Worm (Caenorhabditis elegans) whole organism, late embryonic: Measurements from ENCODE around the gene paqr-1.
"Not testable (repeated sequence)": the region's sequence is repeated elsewhere in the genome, so short reads cannot be mapped to it uniquely, and the experiment has no call there.

Experiments
- K09A11.1 ChIP-seq: sonication (generic microtip); optimal IDR thresholded peaks from 2 replicates; lab custom pipeline; 2017; ENCODE audit warnings: antibody characterized with exemption, mild to moderate bottlenecking, missing genetic modification characterization, missing compliant biosample characterization; ENCODE audit not compliant: insufficient read depth
- T23F11.4 ChIP-seq: fragments of 200-800 bp; sonication (Bioruptor generic); optimal IDR thresholded peaks from 2 replicates; lab custom pipeline; 2018; ENCODE audit warnings: mild to moderate bottlenecking, missing genetic modification characterization, missing compliant biosample characterization
- Y22D7AL.16 ChIP-seq: sonication (generic microtip); optimal IDR thresholded peaks from 2 replicates; lab custom pipeline; 2016; ENCODE audit warnings: missing genetic modification characterization, missing compliant biosample characterization
- ama-1 ChIP-seq: fragments of 150-350 bp; optimal IDR thresholded peaks from 2 replicates; lab custom pipeline; 2014
- ceh-19 ChIP-seq: fragments of 200-800 bp; sonication (Bioruptor generic); optimal IDR thresholded peaks from 2 replicates; lab custom pipeline; 2018; ENCODE audit warnings: mild to moderate bottlenecking, missing genetic modification characterization, missing compliant biosample characterization
- ceh-24 ChIP-seq: sonication (generic microtip); optimal IDR thresholded peaks from 2 replicates; lab custom pipeline; 2016; ENCODE audit warnings: mild to moderate bottlenecking, missing genetic modification characterization, missing compliant biosample characterization
- ceh-31 ChIP-seq: sonication (generic microtip); optimal IDR thresholded peaks from 2 replicates; lab custom pipeline; 2016; ENCODE audit warnings: missing genetic modification characterization, missing compliant biosample characterization
- ceh-48 ChIP-seq: sonication (generic microtip); optimal IDR thresholded peaks from 2 replicates; lab custom pipeline; 2016; ENCODE audit warnings: missing genetic modification characterization, inconsistent platforms, missing compliant biosample characterization
- ceh-6 ChIP-seq: fragments of 200-800 bp; sonication (Bioruptor generic); optimal IDR thresholded peaks from 2 replicates; lab custom pipeline; 2018; ENCODE audit warnings: mild to moderate bottlenecking, missing genetic modification characterization, missing compliant biosample characterization
- ceh-9 ChIP-seq: sonication (generic microtip); optimal IDR thresholded peaks from 2 replicates; lab custom pipeline; 2016; ENCODE audit warnings: mild to moderate bottlenecking, missing genetic modification characterization, inconsistent platforms, missing compliant biosample characterization
- dmd-4 ChIP-seq: sonication (generic microtip); optimal IDR thresholded peaks from 2 replicates; lab custom pipeline; 2016; ENCODE audit warnings: borderline replicate concordance, missing genetic modification characterization, missing compliant biosample characterization
- elt-2 ChIP-seq: sonication (generic microtip); optimal IDR thresholded peaks from 2 replicates; lab custom pipeline; 2016; ENCODE audit warnings: missing genetic modification reagents, missing genetic modification characterization, missing compliant biosample characterization
- eyg-1 ChIP-seq: sonication (generic microtip); optimal IDR thresholded peaks from 2 replicates; lab custom pipeline; 2016; ENCODE audit warnings: missing genotype, missing genetic modification characterization, missing compliant biosample characterization
- fax-1 ChIP-seq: sonication (generic microtip); optimal IDR thresholded peaks from 2 replicates; lab custom pipeline; 2016; ENCODE audit warnings: missing genotype, missing genetic modification characterization, missing compliant biosample characterization
- fkh-10 ChIP-seq: fragments of 150-350 bp; optimal IDR thresholded peaks from 2 replicates; lab custom pipeline; 2014; ENCODE audit warnings: missing biosample characterization, missing genetic modification reagents, missing genetic modification characterization
- gmeb-2 ChIP-seq: sonication (generic microtip); optimal IDR thresholded peaks from 2 replicates; lab custom pipeline; 2016; ENCODE audit warnings: missing genetic modification characterization, inconsistent platforms, missing compliant biosample characterization
- hlh-13 ChIP-seq: fragments of 200-800 bp; sonication (Bioruptor generic); optimal IDR thresholded peaks from 2 replicates; lab custom pipeline; 2018; ENCODE audit warnings: mild to moderate bottlenecking, missing genetic modification characterization, missing compliant biosample characterization
- hlh-6 ChIP-seq: sonication (generic microtip); optimal IDR thresholded peaks from 2 replicates; lab custom pipeline; 2016; ENCODE audit warnings: missing genotype, missing genetic modification characterization, missing compliant biosample characterization
- madf-2 ChIP-seq: sonication (generic microtip); optimal IDR thresholded peaks from 2 replicates; lab custom pipeline; 2017; ENCODE audit warnings: missing genetic modification characterization, missing compliant biosample characterization
- mec-3 ChIP-seq: sonication (generic microtip); optimal IDR thresholded peaks from 2 replicates; lab custom pipeline; 2016; ENCODE audit warnings: borderline replicate concordance, missing genetic modification characterization, missing compliant biosample characterization
- nfya-1 ChIP-seq: sonication (generic microtip); optimal IDR thresholded peaks from 2 replicates; lab custom pipeline; 2017; ENCODE audit warnings: missing genetic modification characterization, mild to moderate bottlenecking, missing compliant biosample characterization, antibody characterized with exemption, moderate library complexity
- nhr-232 ChIP-seq: sonication (generic microtip); optimal IDR thresholded peaks from 2 replicates; lab custom pipeline; 2016; ENCODE audit warnings: missing genetic modification characterization, missing compliant biosample characterization
- pag-3 ChIP-seq: sonication (generic microtip); optimal IDR thresholded peaks from 2 replicates; lab custom pipeline; 2016; ENCODE audit warnings: missing compliant biosample characterization, missing genetic modification characterization, borderline replicate concordance
- pros-1 ChIP-seq: fragments of 150-350 bp; optimal IDR thresholded peaks from 2 replicates; lab custom pipeline; 2014; ENCODE audit warnings: missing biosample characterization, missing genetic modification reagents, missing genetic modification characterization
- rnt-1 ChIP-seq: sonication (generic microtip); optimal IDR thresholded peaks from 2 replicates; lab custom pipeline; 2016; ENCODE audit warnings: missing genetic modification characterization, missing compliant biosample characterization
- sox-2 ChIP-seq: fragments of 200-800 bp; sonication (Bioruptor generic); IDR thresholded peaks from 2 replicates; pipeline ENCODE4 v1.3.6; 2022; ENCODE audit warnings: missing genetic modification reagents, missing genetic modification characterization, missing compliant biosample characterization
- sox-4 ChIP-seq: sonication (generic microtip); optimal IDR thresholded peaks from 2 replicates; lab custom pipeline; 2017; ENCODE audit warnings: mild to moderate bottlenecking, missing genetic modification characterization, inconsistent platforms, missing compliant biosample characterization
- syd-9 ChIP-seq: sonication (generic microtip); optimal IDR thresholded peaks from 2 replicates; lab custom pipeline; 2016; ENCODE audit warnings: mild to moderate bottlenecking, missing genetic modification characterization, moderate library complexity, missing compliant biosample characterization
- ttx-3 ChIP-seq: sonication (generic microtip); optimal IDR thresholded peaks from 2 replicates; lab custom pipeline; 2016; ENCODE audit warnings: missing genetic modification reagents, missing genetic modification characterization, missing compliant biosample characterization
- unc-55 ChIP-seq: sonication (generic microtip); optimal IDR thresholded peaks from 2 replicates; lab custom pipeline; 2017; ENCODE audit warnings: missing biosample characterization, missing genetic modification reagents, missing genetic modification characterization
- zip-5 ChIP-seq: sonication (generic microtip); optimal IDR thresholded peaks from 2 replicates; lab custom pipeline; 2016; ENCODE audit warnings: missing genetic modification characterization, missing compliant biosample characterization

The paqr-1 gene

DNA sequence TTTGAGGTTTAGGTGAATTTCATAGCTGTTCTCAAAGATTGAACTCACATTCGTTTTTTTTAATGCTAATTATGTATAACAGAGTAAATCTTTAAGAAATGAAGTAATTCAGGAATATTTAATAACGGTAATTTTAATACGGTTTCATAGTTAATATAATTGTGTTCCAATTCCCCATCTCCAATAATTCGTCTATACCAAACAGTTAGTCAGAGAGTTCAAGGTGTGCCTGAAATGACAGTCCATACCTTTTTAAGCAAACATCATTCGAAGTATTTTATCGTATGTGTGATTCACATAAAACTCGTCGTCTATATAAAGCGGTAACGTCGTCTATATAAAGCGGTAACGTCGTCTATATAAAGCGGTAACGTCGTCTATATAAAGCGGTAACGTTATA is 43.5 kb upstream of the paqr-1 start, which contains the start of gene nspb-5:
TSS of gene nspb-5 (plus strand) at position 301 of the 400 bp plus-strand sequence.
- TF ChIP-seq K09A11.1 (tag; lab: Kevin White, UChicago); ama-1 (lab: Kevin White, UChicago); elt-2: not testable (repeated sequence)

DNA sequence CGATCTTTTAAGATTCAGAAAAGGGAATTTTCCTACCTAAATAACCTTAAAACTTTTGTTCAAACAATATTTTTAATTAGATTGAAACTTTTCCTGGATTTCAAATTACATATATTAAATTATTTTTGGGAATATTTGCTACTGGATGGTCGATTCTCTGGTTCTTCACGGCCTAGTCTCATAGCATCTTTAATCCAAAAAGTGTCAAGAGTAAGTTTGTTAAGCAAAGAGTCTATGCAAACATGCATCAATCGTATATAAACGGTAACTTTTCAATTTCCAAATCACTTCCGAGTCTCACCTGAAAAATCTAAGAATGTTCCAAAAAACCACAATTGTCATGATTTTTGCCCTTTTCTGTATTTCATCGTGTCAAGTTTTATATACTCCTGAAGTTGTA is 42.7 kb upstream of the paqr-1 start, which contains the start of gene nspb-4:
TSS of gene nspb-4 (plus strand) at position 301 of the 400 bp plus-strand sequence.
- TF ChIP-seq syd-9, ceh-24, ceh-19: not testable (repeated sequence)

DNA sequence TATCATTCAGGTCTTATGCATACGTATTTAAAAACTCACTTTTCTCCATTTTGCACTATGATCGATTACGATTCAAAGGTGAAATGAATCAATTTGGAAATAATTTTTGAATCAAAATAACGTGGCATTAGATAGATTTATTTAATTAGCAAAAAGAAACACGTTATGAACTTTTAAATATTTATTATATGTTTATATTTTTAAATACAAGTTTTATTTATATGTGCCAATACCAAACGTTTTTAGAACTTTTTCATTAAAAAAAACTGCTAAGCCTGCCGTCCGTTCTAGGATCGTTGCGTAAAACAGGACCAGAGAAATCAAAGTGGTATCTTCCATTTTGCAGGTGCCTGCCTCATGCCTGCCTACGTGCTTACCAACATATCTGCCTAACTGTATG is 42.1 kb upstream of the paqr-1 start, which contains the start of gene F38A5.6:
TSS of gene F38A5.6 (minus strand) at position 101 of the 400 bp plus-strand sequence.
- no peak for TF ChIP-seq Y22D7AL.16 (tag; lab: Kevin White, UChicago)
- TF ChIP-seq unc-55 (GFP tag; lab: Kevin White, UChicago), result no peak
- TF ChIP-seq dmd-4 (tag; lab: Kevin White, UChicago), result no peak
- TF ChIP-seq hlh-6, result no peak
- no peak for TF ChIP-seq nfya-1 (tag; lab: Kevin White, UChicago)
- TF ChIP-seq rnt-1 (tag; lab: Kevin White, UChicago), result no peak
- TF ChIP-seq fax-1 (tag; lab: Kevin White, UChicago), result no peak
- TF ChIP-seq zip-5 (tag; lab: Kevin White, UChicago), result no peak
- TF ChIP-seq ceh-31 (tag; lab: Kevin White, UChicago), result no peak
- TF ChIP-seq pag-3 (tag; lab: Kevin White, UChicago), result no peak
- TF ChIP-seq sox-2 (GFP tag; lab: Robert Waterston, UW), result no peak
- no peak for TF ChIP-seq sox-4 (tag; lab: Kevin White, UChicago)
- no peak for TF ChIP-seq gmeb-2
- TF ChIP-seq pros-1 (tag; lab: Kevin White, UChicago), result no peak
- no peak for TF ChIP-seq nhr-232 (tag; lab: Kevin White, UChicago)
- TF ChIP-seq T23F11.4 (GFP tag; lab: Kevin White, UChicago), result no peak
- TF ChIP-seq ceh-6, result no peak
- no peak for TF ChIP-seq fkh-10 (GFP tag; lab: Kevin White, UChicago)
- TF ChIP-seq, all 69 proteins: peak for 0

DNA sequence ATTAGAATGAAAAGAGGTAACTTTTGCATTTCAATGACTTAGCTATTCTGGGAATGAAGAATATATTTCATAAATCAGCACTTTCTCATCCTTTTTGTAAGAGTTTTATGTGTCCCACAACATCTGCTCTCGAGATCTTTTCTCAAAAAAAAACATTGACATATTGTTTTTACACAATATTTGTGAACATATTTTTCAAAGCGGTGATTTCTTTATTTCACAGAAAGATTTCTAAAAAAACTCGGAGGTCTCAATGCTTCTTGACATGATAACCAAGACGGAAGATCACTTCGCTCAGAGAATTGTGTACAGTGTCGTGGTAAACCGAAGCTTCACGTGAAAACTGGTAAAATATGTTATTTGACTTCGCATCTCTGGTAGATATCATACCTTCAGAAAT is 40.7 kb upstream of the paqr-1 start, which contains the start of gene F38A5.22:
TSS of gene F38A5.22 (minus strand) at position 29 of the 400 bp plus-strand sequence.
- TF ChIP-seq zip-5 (tag; lab: Kevin White, UChicago) (no peak), hlh-13 (GFP tag; lab: Kevin White, UChicago) (no peak), madf-2 (tag; lab: Kevin White, UChicago) (no peak), ceh-48 (no peak), ceh-19 (no peak)
- TF ChIP-seq, all 69 proteins: peak for 0

DNA sequence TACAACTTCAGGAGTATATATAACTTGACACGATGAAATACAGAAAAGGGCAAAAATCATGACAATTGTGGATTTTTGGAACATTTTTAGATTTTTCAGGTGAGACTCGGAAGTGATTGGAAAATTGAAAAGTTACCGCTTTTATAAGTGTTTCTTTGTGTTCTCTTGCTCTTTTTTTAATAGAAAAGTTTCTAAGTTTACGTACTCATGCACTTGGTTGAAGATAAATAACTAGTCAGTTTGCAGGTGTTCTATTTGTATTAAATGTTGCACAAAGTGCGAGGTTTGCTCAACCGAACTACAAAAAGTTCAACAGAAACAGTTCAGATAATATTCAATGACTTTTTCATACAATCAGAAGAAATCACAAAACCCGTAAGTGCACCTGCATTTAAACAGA is 39.6 kb upstream of the paqr-1 start, which contains the start of gene nspb-3:
TSS of gene nspb-3 (minus strand) at position 101 of the 400 bp plus-strand sequence.
- not testable (repeated sequence) for TF ChIP-seq ceh-9; mec-3; K09A11.1 (tag; lab: Kevin White, UChicago)

DNA sequence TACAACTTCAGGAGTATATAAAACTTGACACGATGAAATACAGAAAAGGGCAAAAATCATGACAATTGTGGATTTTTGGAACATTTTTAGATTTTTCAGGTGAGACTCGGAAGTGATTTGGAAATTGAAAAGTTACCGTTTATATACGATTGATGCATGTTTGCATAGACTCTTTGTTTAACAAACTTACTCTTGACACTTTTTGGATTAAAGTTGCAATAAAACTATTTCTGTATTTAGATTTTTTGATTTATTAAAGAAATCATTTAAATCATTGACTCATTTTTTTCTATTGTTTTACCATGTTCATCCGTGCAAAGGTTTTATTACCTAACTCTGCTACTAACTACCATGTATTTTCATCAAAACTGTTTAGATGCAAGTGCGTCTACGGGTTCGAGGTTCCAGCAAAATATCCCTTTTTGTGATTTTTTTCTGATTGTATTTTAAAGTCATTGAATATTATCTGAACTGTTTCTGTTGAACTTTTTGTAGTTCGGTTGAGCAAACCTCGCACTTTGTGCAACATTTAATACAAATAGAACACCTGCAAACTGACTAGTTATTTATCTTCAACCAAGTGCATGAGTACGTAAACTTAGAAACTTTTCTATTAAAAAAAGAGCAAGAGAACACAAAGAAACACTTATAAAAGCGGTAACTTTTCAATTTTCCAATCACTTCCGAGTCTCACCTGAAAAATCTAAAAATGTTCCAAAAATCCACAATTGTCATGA is 35.9 kb upstream of the paqr-1 start, which contains the start of the genes nspb-1 and nspb-2:
TSS of gene nspb-1 (minus strand) at position 101 of the 737 bp plus-strand sequence.
TSS of gene nspb-2 (plus strand) at position 687 of the 737 bp plus-strand sequence.
- TF ChIP-seq ttx-3 (tag; lab: Kevin White, UChicago); eyg-1; nfya-1 (tag; lab: Kevin White, UChicago): not testable (repeated sequence)
